Fruit fly (Drosophila melanogaster) whole organism, prepupa: Measurements from ENCODE around the gene Snmp2.

Experiments
- CG11902 ChIP-seq: fragments of 200-800 bp; sonication (Bioruptor generic); optimal IDR thresholded peaks from 3 replicates; lab custom pipeline; 2016; ENCODE audit warnings: missing biosample characterization, missing genetic modification characterization
- CG31627 ChIP-seq: fragments of 200-800 bp; sonication (Bioruptor generic); optimal IDR thresholded peaks from 3 replicates; lab custom pipeline; 2016; ENCODE audit warnings: missing biosample characterization, missing genetic modification characterization
- CG32006 ChIP-seq: fragments of 200-800 bp; sonication (Bioruptor generic); optimal IDR thresholded peaks from 3 replicates; lab custom pipeline; 2017; ENCODE audit warnings: missing biosample characterization, mild to moderate bottlenecking, missing genetic modification characterization
- CG3919 ChIP-seq: fragments of 200-800 bp; sonication (Bioruptor generic); optimal IDR thresholded peaks from 3 replicates; lab custom pipeline; 2016; ENCODE audit warnings: missing biosample characterization, missing genetic modification characterization
- CG4318 ChIP-seq: fragments of 200-800 bp; sonication (Bioruptor generic); optimal IDR thresholded peaks from 3 replicates; lab custom pipeline; 2017; ENCODE audit warnings: missing biosample characterization, mild to moderate bottlenecking, missing genetic modification characterization
- CG6792 ChIP-seq: fragments of 200-800 bp; sonication (Bioruptor generic); optimal IDR thresholded peaks from 3 replicates; lab custom pipeline; 2016; ENCODE audit warnings: missing biosample characterization, missing genetic modification characterization
- CG6854 ChIP-seq: fragments of 200-800 bp; sonication (Bioruptor generic); optimal IDR thresholded peaks from 2 replicates; lab custom pipeline; 2017; ENCODE audit warnings: missing biosample characterization, mild to moderate bottlenecking, missing genetic modification characterization
- CG7368 ChIP-seq: fragments of 200-800 bp; sonication (Bioruptor generic); optimal IDR thresholded peaks from 3 replicates; lab custom pipeline; 2016; ENCODE audit warnings: missing biosample characterization, missing genetic modification characterization
- CG8119 ChIP-seq: fragments of 200-800 bp; sonication (Bioruptor generic); IDR thresholded peaks from 3 replicates; pipeline ENCODE4 v1.3.6; 2022; ENCODE audit warnings: missing biosample characterization, missing genetic modification characterization
- CG9139 ChIP-seq: fragments of 200-800 bp; sonication (Bioruptor generic); optimal IDR thresholded peaks from 3 replicates; lab custom pipeline; 2017; ENCODE audit warnings: missing biosample characterization, mild to moderate bottlenecking, missing genetic modification characterization
- Eip78C ChIP-seq: fragments of 200-800 bp; sonication (Bioruptor generic); peaks from one replicate; lab custom pipeline; 2016; ENCODE audit warnings: missing biosample characterization, missing genetic modification characterization
- Ets96B ChIP-seq: fragments of 200-800 bp; optimal IDR thresholded peaks from 2 replicates; lab custom pipeline; 2019; ENCODE audit warnings: missing biosample characterization, mild to moderate bottlenecking, missing genetic modification characterization, moderate library complexity
- Hr38 ChIP-seq: sonication (Bioruptor generic); optimal IDR thresholded peaks from 2 replicates; lab custom pipeline; 2016; ENCODE audit warnings: missing biosample characterization, missing genetic modification characterization
- Lpt ChIP-seq: fragments of 200-800 bp; sonication (Bioruptor generic); optimal IDR thresholded peaks from 3 replicates; lab custom pipeline; 2016; ENCODE audit warnings: missing biosample characterization, missing genetic modification characterization
- Smox ChIP-seq: fragments of 200-800 bp; sonication (Bioruptor generic); optimal IDR thresholded peaks from 3 replicates; lab custom pipeline; 2016; ENCODE audit warnings: missing biosample characterization, missing genetic modification characterization
- Sox102F ChIP-seq: fragments of 200-800 bp; sonication (Bioruptor generic); optimal IDR thresholded peaks from 2 replicates; lab custom pipeline; 2016; ENCODE audit warnings: missing biosample characterization, mild to moderate bottlenecking, missing genetic modification characterization
- acj6 ChIP-seq: fragments of 200-800 bp; sonication (Bioruptor generic); optimal IDR thresholded peaks from 3 replicates; lab custom pipeline; 2016; ENCODE audit warnings: missing biosample characterization, missing genetic modification characterization
- cyc ChIP-seq: fragments of 200-800 bp; sonication (Bioruptor generic); optimal IDR thresholded peaks from 3 replicates; lab custom pipeline; 2016; ENCODE audit warnings: missing biosample characterization, missing genetic modification characterization
- dsx ChIP-seq: fragments of 200-800 bp; optimal IDR thresholded peaks from 3 replicates; lab custom pipeline; 2019; ENCODE audit warnings: missing biosample characterization, mild to moderate bottlenecking, missing genetic modification characterization, moderate library complexity; ENCODE audit not compliant: poor library complexity, severe bottlenecking
- esn ChIP-seq: fragments of 200-800 bp; sonication (Bioruptor generic); optimal IDR thresholded peaks from 2 replicates; lab custom pipeline; 2016; ENCODE audit warnings: missing biosample characterization, mild to moderate bottlenecking, missing genetic modification characterization, moderate library complexity
- fkh ChIP-seq: fragments of 200-800 bp; sonication (Bioruptor generic); optimal IDR thresholded peaks from 3 replicates; lab custom pipeline; 2017; ENCODE audit warnings: missing biosample characterization, mild to moderate bottlenecking, missing genetic modification characterization, moderate library complexity
- lz ChIP-seq: fragments of 200-800 bp; sonication (Bioruptor generic); optimal IDR thresholded peaks from 3 replicates; lab custom pipeline; 2016; ENCODE audit warnings: missing biosample characterization, missing genetic modification characterization
- salr ChIP-seq, 2 experiments: fragments of 200-800 bp; sonication (Bioruptor generic); optimal IDR thresholded peaks; 3 replicates each; lab custom pipeline; 2016 to 2018; ENCODE audit warnings: missing biosample characterization in 2 of 2, missing genetic modification characterization in 2 of 2, mild to moderate bottlenecking in 1 of 2
- svp ChIP-seq: fragments of 200-800 bp; sonication (Bioruptor generic); peaks from one replicate; lab custom pipeline; 2016; ENCODE audit warnings: missing biosample characterization, missing genetic modification characterization
- vri ChIP-seq: fragments of 200-800 bp; sonication (Bioruptor generic); optimal IDR thresholded peaks from 3 replicates; lab custom pipeline; 2016; ENCODE audit warnings: missing biosample characterization, mild to moderate bottlenecking, missing genetic modification characterization

Snmp2 gene

DNA sequence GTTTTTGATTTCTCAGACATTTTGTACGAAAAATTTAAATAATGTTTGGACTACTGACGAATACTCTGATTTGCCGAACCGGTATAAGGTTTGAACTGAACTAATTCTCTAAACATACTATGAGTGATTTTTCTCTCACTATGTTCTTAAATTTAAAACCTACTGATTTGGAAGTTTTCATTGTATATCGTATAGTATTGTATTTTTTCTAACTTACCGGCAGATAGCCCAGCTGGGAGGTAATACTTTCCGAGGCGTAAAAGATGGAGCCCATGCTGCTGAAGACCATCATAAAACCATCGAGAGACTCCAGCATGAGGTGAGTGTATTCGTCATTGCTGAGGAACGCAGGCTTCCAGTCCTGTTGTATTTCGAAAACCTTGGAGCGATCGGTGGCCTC is 25.4 kb upstream of the Snmp2 start, which contains the start of gene CG32371:
Gene CG32371 (minus strand): TSS at position 101 of the 400 bp plus-strand sequence.
- no peak for TF ChIP-seq acj6 (GFP tag; lab: Kevin White, UChicago)
- no peak for TF ChIP-seq dsx (GFP tag; lab: Kevin White, UChicago)
- TF ChIP-seq CG11902 (GFP tag; lab: Kevin White, UChicago): no peak
- no peak for TF ChIP-seq CG7368 (GFP tag; lab: Kevin White, UChicago)
- no peak for TF ChIP-seq CG4318 (GFP tag; lab: Kevin White, UChicago)
- no peak for TF ChIP-seq salr (GFP tag; optimal IDR thresholded peaks at IDR 0.05; lab: Kevin White, UChicago)
- TF ChIP-seq lz (GFP tag; lab: Kevin White, UChicago): no peak
- TF ChIP-seq CG31627 (GFP tag; lab: Kevin White, UChicago): no peak
- no peak for TF ChIP-seq fkh (GFP tag; lab: Kevin White, UChicago)
- TF ChIP-seq CG3919 (GFP tag; lab: Kevin White, UChicago): no peak
- no peak for TF ChIP-seq CG32006 (GFP tag; lab: Kevin White, UChicago)
- no peak for TF ChIP-seq svp (GFP tag; lab: Kevin White, UChicago)
- no peak for TF ChIP-seq CG8119 (GFP tag; lab: Robert Waterston, UW)
- no peak for TF ChIP-seq CG6854 (GFP tag; lab: Kevin White, UChicago)
- TF ChIP-seq Sox102F: no peak
- no peak for TF ChIP-seq vri
- TF ChIP-seq Hr38 (GFP tag; lab: Kevin White, UChicago): no peak
- TF ChIP-seq, all 60 proteins: peak for 0

DNA sequence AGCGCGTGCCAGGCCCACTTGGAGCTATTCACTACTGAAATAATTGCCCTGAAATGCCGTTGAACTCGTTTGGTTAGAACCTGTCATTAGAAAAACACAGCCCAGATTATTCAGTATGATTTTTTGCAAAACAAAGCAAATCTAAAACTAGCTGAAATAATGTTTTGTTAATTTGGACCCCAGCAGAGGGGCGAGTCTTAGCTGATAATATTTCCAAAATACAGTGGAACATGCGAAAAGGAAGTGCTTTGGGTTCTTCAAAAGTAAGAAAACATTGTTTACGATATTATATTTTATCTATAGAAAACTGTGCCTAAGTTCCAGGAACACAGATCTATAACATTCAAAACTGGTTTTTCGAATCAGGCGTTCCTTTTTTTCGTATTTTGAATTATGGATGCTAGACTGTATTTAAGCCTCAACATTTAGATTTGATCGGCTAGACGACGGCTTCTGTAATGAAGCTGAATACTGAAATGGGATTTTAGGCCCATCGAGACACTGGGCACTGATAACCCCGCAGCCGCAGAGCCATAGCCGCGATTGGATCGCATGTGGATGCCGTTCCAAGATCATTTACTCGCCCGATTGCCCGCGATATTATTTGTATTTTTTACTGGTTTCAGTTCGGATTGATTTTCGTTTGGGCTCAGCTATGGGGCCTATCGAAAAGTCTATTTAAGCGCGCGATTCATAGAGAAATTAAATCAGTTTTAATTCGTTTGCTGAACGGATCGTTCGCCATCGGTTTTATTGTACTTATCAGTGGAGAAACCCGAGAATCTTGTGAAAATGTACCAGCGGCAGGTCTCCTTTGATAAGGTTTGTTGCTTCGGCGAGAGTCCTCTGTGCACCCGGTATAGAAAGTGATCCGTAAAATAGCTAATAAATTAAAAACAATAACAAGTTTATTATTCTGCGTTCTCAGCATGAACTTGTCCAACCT is 17.3 kb upstream of the Snmp2 start, which contains the start of gene Hn:
Gene Hn (plus strand): TSS at position 619 of the 946 bp plus-strand sequence.
- TF ChIP-seq Lpt (GFP tag; lab: Kevin White, UChicago): no peak
- TF ChIP-seq svp (GFP tag; lab: Kevin White, UChicago): peak; percentile 97

DNA sequence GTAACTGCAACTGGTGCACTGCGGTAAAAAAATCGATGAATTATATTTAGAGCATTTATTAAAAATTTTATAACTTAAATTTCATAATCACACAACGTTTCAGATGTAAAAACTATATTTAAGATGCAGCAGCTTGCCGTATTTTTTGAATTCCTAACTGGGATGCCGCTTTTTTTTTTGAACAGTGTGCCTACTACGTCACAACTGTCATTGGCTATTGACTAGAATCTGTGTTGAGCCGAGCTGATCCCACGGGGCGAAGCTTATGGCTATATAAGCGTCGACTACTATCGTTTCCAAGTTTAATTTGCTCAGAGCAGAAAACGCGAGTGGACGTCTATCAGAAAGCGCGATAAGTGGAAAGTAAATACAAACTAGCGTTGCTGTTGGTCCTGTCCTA is 11.3 kb upstream of the Snmp2 start, which contains the start of gene CG7409:
Gene CG7409 (plus strand): TSS at position 301 of the 400 bp plus-strand sequence.
- TF ChIP-seq CG7368 (GFP tag; lab: Kevin White, UChicago) (no peak), CG6792 (no peak), CG9139 (GFP tag; lab: Kevin White, UChicago) (no peak), Smox (no peak)

dm6 chr3L:7747044-7747443 is 4.2 kb upstream of the Snmp2 start, which contains the start of gene CG13685:
TSS of gene CG13685 (plus strand) at chr3L:7747344.
- TF ChIP-seq Ets96B (tag; lab: Kevin White, UChicago) (no peak), Eip78C (GFP tag; lab: Kevin White, UChicago) (peak; percentile 25)

DNA sequence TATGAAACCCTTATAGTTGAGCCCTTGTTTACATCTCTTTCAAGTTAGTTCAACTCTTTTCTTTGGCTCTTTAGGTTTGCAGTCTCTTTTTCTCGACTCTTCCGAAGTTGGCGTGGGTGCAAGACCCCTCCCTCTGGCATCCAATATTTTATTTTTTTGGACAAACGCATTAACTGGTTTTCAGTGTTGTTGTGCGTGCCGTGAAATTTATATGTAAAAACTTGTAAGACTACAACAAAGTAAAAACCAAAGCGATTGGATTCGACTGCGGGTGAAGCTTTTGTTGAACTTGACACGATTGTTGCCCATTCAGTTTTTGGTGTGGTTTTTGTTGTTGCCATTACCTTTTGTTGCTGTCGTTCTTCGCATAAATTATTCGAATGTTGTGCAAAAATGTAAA is 900 bp upstream of the Snmp2 start:
- TF ChIP-seq Ets96B (tag; lab: Kevin White, UChicago) (no peak), dsx (GFP tag; lab: Kevin White, UChicago) (peak; percentile 92)

DNA sequence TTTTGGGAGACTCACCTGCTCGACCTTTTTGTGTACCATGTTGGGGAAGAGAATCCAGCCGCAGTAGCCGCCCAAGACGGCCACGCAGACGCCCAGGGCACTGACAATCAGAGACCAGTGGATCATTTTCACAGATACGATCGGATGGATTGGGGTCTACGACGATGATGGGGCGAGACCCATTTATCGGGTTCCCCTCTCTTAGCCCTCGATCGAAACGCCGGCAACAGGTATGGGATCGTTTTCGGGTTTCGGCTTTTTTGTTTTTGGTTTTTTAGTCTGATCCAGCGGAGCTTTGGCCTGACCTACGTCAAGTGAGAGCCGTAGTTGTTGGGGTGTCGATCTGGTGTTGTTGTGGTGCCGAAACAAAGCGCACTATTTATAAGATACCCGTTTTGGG is 888 bp downstream of the Snmp2 start:
- no peak for TF ChIP-seq Ets96B (tag; lab: Kevin White, UChicago)
- TF ChIP-seq CG8119 (GFP tag; lab: Robert Waterston, UW): no peak
- no peak for TF ChIP-seq CG3919 (GFP tag; lab: Kevin White, UChicago)
- TF ChIP-seq esn (GFP tag; lab: Kevin White, UChicago): no peak
- TF ChIP-seq Eip78C (GFP tag; lab: Kevin White, UChicago): peak; percentile 48
- no peak for TF ChIP-seq CG6854 (GFP tag; lab: Kevin White, UChicago)
- TF ChIP-seq cyc (GFP tag; lab: Kevin White, UChicago): no peak
